Worm (Caenorhabditis elegans): ENCODE results near the gene C06E1.11.

The C06E1.11 gene

DNA sequence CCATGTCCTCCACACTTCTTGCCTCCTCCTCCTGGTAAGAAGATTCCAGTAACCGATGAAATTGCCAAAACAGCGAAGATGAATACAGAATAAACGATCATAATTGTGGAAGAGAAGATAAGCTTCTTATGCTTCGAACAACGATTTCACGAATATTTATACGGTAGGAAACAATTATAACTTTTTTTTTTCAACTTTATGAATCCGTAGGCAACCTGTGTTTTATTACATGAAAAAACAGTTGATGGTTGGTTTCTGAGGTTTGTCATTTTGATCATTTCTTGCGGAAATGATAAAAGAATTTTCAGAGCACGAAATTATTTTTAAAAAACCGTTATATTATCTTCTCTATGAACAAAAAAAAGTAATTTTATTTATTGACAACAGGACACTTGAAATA, 25.6 kb downstream of the C06E1.11 start, which contains the start of gene fipr-16:
fipr-16 (minus strand) TSS at position 101 of the 400 bp plus-strand sequence.
- TF ChIP-seq madf-8 (GFP tag; conservative IDR thresholded peaks at IDR 0.05) (no peak), somi-1 (GFP tag; optimal IDR thresholded peaks at IDR 0.05) (no peak), rpc-1 (optimal IDR thresholded peaks at IDR 0.05) (no peak), rpc-1 (tag; optimal IDR thresholded peaks at IDR 0.05) (no peak), madf-10 (tag; optimal IDR thresholded peaks at IDR 0.05) (no peak), lin-35 (GFP tag; optimal IDR thresholded peaks at IDR 0.05) (no peak), rec-8 (tag; optimal IDR thresholded peaks at IDR 0.05) (no peak)

DNA sequence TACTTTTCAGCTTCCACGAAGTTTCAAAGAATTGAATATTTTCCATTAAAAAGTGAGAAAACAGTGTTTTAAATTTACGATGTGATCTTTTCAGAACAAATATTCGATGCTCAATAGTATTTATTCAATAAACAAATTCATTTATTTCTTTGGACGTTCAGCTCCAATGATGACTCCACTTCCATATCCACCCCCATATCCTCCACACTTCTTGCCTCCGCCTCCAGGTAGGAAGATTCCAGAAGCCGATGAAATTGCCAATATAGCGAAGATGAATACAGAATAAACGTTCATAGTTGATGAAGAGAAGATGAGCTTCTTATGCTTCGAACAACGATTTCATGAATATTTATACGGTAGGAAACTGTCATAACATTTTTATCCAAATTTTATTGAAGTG, 27.3 kb downstream of the C06E1.11 start, which contains the start of gene fip-3:
fip-3 (minus strand) TSS at position 294 of the 400 bp plus-strand sequence.
- TF ChIP-seq ceh-100 (GFP tag; IDR thresholded peaks at IDR 0.05) = no peak
- no peak for TF ChIP-seq sdz-38 (tag; optimal IDR thresholded peaks at IDR 0.05)
- no peak for TF ChIP-seq attf-3 (GFP tag; conservative IDR thresholded peaks at IDR 0.05)

DNA sequence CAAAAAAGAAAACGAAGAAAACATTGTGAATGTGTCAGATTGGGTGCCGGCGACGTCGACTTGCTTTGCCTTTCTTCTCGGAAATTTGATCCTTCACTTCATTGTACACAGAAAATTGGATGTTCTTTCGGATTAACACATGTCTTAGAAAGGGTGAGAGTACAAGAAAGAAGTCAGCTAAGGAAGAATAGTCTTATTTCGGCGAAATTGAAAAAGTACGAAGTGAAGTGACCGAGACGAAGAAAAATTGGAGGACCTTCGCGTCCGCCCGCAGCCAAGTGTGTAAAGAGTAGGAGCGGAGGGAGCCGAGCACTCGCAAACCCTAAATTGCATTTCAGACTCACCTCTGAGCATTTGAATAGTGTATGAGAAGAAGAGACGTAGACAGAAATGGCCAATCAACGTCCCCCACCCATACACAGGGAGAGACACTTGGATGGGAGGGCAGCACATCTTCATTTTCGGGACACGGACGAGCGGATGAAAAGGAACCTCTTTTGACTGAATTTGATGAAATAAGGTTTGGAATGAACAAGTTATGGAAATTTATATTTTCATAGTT, 27.8 kb downstream of the C06E1.11 start, which contains the start of gene glr-1:
glr-1 (minus strand) TSS at position 51 of the 562 bp plus-strand sequence.
- 0 out of 2 replicates have a peak, but pooled peaks have one; percentile 17 for TF ChIP-seq lag-1 (GFP tag; IDR thresholded peaks at IDR 0.05)
- no peak for TF ChIP-seq ceh-40 (GFP tag; IDR thresholded peaks at IDR 0.05)

DNA sequence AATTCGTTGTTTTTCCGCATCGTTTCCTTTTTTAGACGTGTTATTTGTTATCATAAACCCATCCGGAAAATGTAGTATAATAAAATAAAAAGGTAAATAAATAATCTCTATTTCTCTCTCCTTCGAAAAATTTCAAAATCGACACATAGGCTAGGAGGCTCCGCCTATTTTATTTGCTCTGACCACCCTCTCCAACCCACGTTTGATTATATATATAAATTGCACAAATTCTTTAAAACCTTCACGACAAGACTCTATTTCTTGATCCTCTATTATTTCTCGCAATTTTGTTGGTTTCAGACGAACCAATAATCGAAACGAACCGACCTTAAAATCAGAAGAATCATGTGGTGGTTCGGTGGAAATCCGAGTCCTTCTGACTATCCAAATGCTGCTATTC, 35.7 kb downstream of the C06E1.11 start, which contains the start of gene doxa-1:
doxa-1 (plus strand) TSS at position 301 of the 400 bp plus-strand sequence.
- no peak for TF ChIP-seq sptf-2 (GFP tag; optimal IDR thresholded peaks at IDR 0.05)
- TF ChIP-seq aptf-3 (GFP tag; IDR thresholded peaks at IDR 0.05) = no peak
- TF ChIP-seq ZK185.1 (tag; optimal IDR thresholded peaks at IDR 0.05; ENCODE audit: poor library complexity, severe bottlenecking) = no peak
- no peak for TF ChIP-seq ccch-3 (GFP tag; optimal IDR thresholded peaks at IDR 0.05)
- no peak for TF ChIP-seq bed-1 (GFP tag; IDR thresholded peaks at IDR 0.05)
- TF ChIP-seq mxl-1 (tag; optimal IDR thresholded peaks at IDR 0.05) = no peak
- no peak for TF ChIP-seq Y56A3A.18 (GFP tag; IDR thresholded peaks at IDR 0.05)

DNA sequence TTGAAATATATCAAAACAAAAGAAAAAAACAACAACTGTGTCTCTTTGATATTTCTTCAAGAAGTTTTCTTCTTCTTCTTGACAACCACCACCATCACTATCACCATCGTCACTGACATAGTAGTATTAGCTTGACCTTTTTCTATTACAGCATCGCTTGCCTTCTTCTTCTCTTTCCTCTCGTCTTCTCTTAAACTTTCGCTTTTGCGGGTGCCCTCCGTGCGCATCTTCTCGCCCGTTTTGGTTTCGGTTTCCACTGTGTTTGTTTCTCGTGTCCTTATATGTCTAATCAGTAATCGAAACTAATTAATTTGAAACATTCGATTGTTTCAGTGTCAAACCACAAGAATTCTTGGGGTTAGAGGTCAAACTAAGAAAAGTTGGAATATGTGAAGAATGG, 37.1 kb downstream of the C06E1.11 start:
- TF ChIP-seq sptf-2 (GFP tag; optimal IDR thresholded peaks at IDR 0.05) (no peak), ztf-25 (GFP tag; IDR thresholded peaks at IDR 0.05) (no peak), ceh-27 (GFP tag; optimal IDR thresholded peaks at IDR 0.05) (no peak), gei-17 (GFP tag; optimal IDR thresholded peaks at IDR 0.05) (no peak), nhr-27 (tag; optimal IDR thresholded peaks at IDR 0.05) (no peak), egl-44 (GFP tag; IDR thresholded peaks at IDR 0.05) (no peak), C17E4.6 (GFP tag; IDR thresholded peaks at IDR 0.05) (no peak), sdz-38 (tag; optimal IDR thresholded peaks at IDR 0.05) (no peak), Y56A3A.18 (GFP tag; IDR thresholded peaks at IDR 0.05) (no peak), F37B4.10 (GFP tag; IDR thresholded peaks at IDR 0.05) (no peak), mcd-1 (GFP tag; IDR thresholded peaks at IDR 0.05) (no peak), ama-1 (optimal IDR thresholded peaks at IDR 0.05) (no peak), ama-1 (GFP tag; optimal IDR thresholded peaks at IDR 0.05) (no peak), bed-1 (GFP tag; IDR thresholded peaks at IDR 0.05) (no peak), attf-3 (GFP tag; conservative IDR thresholded peaks at IDR 0.05) (no peak), ceh-100 (GFP tag; IDR thresholded peaks at IDR 0.05) (no peak), let-526 (GFP tag; IDR thresholded peaks at IDR 0.05) (no peak), C06A6.2 (GFP tag; conservative IDR thresholded peaks at IDR 0.05) (no peak), nhr-179 (tag; optimal IDR thresholded peaks at IDR 0.05) (no peak), hlh-12 (tag; optimal IDR thresholded peaks at IDR 0.05) (no peak), hmg-20 (GFP tag; IDR thresholded peaks at IDR 0.05) (no peak)
